Worm (Caenorhabditis elegans): ENCODE data around the gene col-145.

Gene col-145

ce11 chrV:9137618-9138017, 25.2 kb downstream of the col-145 start, which contains the start of gene pitr-2:
pitr-2 (minus strand) TSS chrV:9137718.
- TF ChIP-seq snu-23 (GFP tag; optimal IDR thresholded peaks at IDR 0.05) (no peak), lin-35 (GFP tag; optimal IDR thresholded peaks at IDR 0.05) (no peak), nhr-11 (tag; optimal IDR thresholded peaks at IDR 0.05) (no peak), fos-1 (tag; optimal IDR thresholded peaks at IDR 0.05) (no peak), sptf-1 (tag; optimal IDR thresholded peaks at IDR 0.05) (no peak), fkh-10 (GFP tag; optimal IDR thresholded peaks at IDR 0.05) (no peak), nhr-84 (tag; optimal IDR thresholded peaks at IDR 0.05) (no peak), mep-1 (tag; optimal IDR thresholded peaks at IDR 0.05) (no peak), pqm-1 (tag; optimal IDR thresholded peaks at IDR 0.05) (no peak), efl-1 (optimal IDR thresholded peaks at IDR 0.05) (no peak), efl-1 (GFP tag; optimal IDR thresholded peaks at IDR 0.05 in 1 of 2) (no peak), alr-1 (tag; optimal IDR thresholded peaks at IDR 0.05; ENCODE audit: borderline replicate concordance) (no peak), unc-98 (GFP tag; IDR thresholded peaks at IDR 0.05) (no peak), zag-1 (tag; optimal IDR thresholded peaks at IDR 0.05) (no peak)

- TF ChIP-seq hpl-2 (GFP tag; optimal IDR thresholded peaks at IDR 0.05) (no peak), snpc-4 (tag; optimal IDR thresholded peaks at IDR 0.05) (no peak), nhr-28 (tag; optimal IDR thresholded peaks at IDR 0.05) (no peak), ceh-8 (GFP tag; optimal IDR thresholded peaks at IDR 0.05) (no peak), unc-30 (tag; optimal IDR thresholded peaks at IDR 0.05) (no peak), ets-5 (GFP tag; IDR thresholded peaks at IDR 0.05) (no peak), nhr-237 (tag; optimal IDR thresholded peaks at IDR 0.05) (no peak), irx-1 (tag; optimal IDR thresholded peaks at IDR 0.05) (no peak), fkh-10 (GFP tag; optimal IDR thresholded peaks at IDR 0.05) (no peak), vab-15 (tag; optimal IDR thresholded peaks at IDR 0.05) (no peak), egl-27 (tag; optimal IDR thresholded peaks at IDR 0.05) (no peak), tlp-1 (tag; optimal IDR thresholded peaks at IDR 0.05) (no peak), Y116A8C.19 (tag; optimal IDR thresholded peaks at IDR 0.05; ENCODE audit: borderline replicate concordance) (no peak), snu-23 (GFP tag; optimal IDR thresholded peaks at IDR 0.05) (no peak), unc-98 (GFP tag; IDR thresholded peaks at IDR 0.05) (no peak), unc-86 (tag; optimal IDR thresholded peaks at IDR 0.05) (no peak), lin-14 (GFP tag; optimal IDR thresholded peaks at IDR 0.05) (peak; percentile 6), nhr-84 (tag; optimal IDR thresholded peaks at IDR 0.05) (no peak), aha-1 (tag; optimal IDR thresholded peaks at IDR 0.05) (no peak), nhr-11 (tag; optimal IDR thresholded peaks at IDR 0.05) (peak; percentile 59), ztf-4 (tag; optimal IDR thresholded peaks at IDR 0.05) (no peak), zag-1 (tag; optimal IDR thresholded peaks at IDR 0.05) (no peak), lin-13 (GFP tag; optimal IDR thresholded peaks at IDR 0.05) (no peak), nhr-19 (GFP tag; conservative IDR thresholded peaks at IDR 0.05) (no peak), nhr-71 (tag; optimal IDR thresholded peaks at IDR 0.05) (peak; percentile 72), F16B12.6 (tag; optimal IDR thresholded peaks at IDR 0.05) (no peak), tbx-2 (tag; optimal IDR thresholded peaks at IDR 0.05) (no peak), swsn-7 (tag; optimal IDR thresholded peaks at IDR 0.05) (peak; percentile 3), rnt-1 (tag; optimal IDR thresholded peaks at IDR 0.05) (no peak), nhr-77 (tag; optimal IDR thresholded peaks at IDR 0.05) (no peak), ceh-82 (tag; optimal IDR thresholded peaks at IDR 0.05) (no peak), jun-1 (tag; optimal IDR thresholded peaks at IDR 0.05) (no peak), unc-62 (GFP tag; optimal IDR thresholded peaks at IDR 0.05) (no peak), C04F5.9 (tag; optimal IDR thresholded peaks at IDR 0.05) (no peak), alr-1 (tag; optimal IDR thresholded peaks at IDR 0.05; ENCODE audit: borderline replicate concordance) (no peak), sup-37 (GFP tag; optimal IDR thresholded peaks at IDR 0.05) (no peak), nhr-47 (tag; optimal IDR thresholded peaks at IDR 0.05) (peak; percentile 62), unc-130 (tag; optimal IDR thresholded peaks at IDR 0.05) (no peak), sox-4 (tag; optimal IDR thresholded peaks at IDR 0.05) (peak; percentile 9), elt-3 (tag; optimal IDR thresholded peaks at IDR 0.05) (no peak), aly-2 (tag; optimal IDR thresholded peaks at IDR 0.05) (no peak), nhr-90 (tag; optimal IDR thresholded peaks at IDR 0.05; ENCODE audit: poor library complexity) (no peak), ama-1 (optimal IDR thresholded peaks at IDR 0.05) (no peak), blmp-1 (tag; optimal IDR thresholded peaks at IDR 0.05) (no peak), pax-3 (tag; optimal IDR thresholded peaks at IDR 0.05) (peak; percentile 10), sptf-1 (tag; optimal IDR thresholded peaks at IDR 0.05) (no peak), nhr-20 (tag; optimal IDR thresholded peaks at IDR 0.05) (peak; percentile 79)
Measured at ce11 chrV:9133950-9134349, 28.9 kb downstream of the col-145 start, which contains the start of gene B0222.1. B0222.1 (plus strand) TSS chrV:9134255.
